Worm (Caenorhabditis elegans): ENCODE data around the gene nhr-195.

DNA sequence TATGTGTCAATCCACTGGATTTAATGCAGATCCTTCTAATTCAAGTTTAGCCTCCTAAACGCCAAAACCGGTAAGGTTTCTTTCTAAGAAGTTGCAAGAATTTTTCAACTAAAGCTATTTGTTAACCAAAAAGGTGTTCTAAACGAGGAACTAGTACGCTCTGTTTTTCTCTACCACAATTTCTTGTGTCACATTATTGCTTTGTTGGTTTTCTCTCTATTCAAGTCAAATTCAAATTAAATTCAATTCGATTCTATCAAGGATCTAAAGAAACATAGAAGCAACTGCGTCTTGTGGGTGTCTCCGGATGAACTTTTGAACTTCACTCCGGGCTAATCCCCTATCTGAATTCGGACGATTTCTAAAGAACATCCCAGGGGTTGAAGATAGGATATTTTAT lies 44.3 kb upstream of the nhr-195 start, which contains the start of gene oac-40:
- TF ChIP-seq nhr-27 (tag; optimal IDR thresholded peaks at IDR 0.05) (no peak), nhr-120 (GFP tag; IDR thresholded peaks at IDR 0.05) (no peak), mxl-1 (tag; optimal IDR thresholded peaks at IDR 0.05) (no peak), unc-62 (GFP tag; optimal IDR thresholded peaks at IDR 0.05) (no peak), sptf-2 (GFP tag; optimal IDR thresholded peaks at IDR 0.05) (no peak), ZK185.1 (tag; optimal IDR thresholded peaks at IDR 0.05; ENCODE audit: poor library complexity, severe bottlenecking) (no peak), pbrm-1 (GFP tag; IDR thresholded peaks at IDR 0.05) (no peak), ceh-79 (tag; optimal IDR thresholded peaks at IDR 0.05) (no peak), egl-18 (GFP tag; IDR thresholded peaks at IDR 0.05) (no peak)
